Fruit fly (Drosophila melanogaster) ovary, adult (tissue): ENCODE results near the gene CG9331.

Experiments used
- CG17801 ChIP-seq: fragments of 200-800 bp; optimal IDR thresholded peaks from 2 replicates; lab custom pipeline; 2019; ENCODE audit warnings: missing biosample characterization, mild to moderate bottlenecking, missing genetic modification characterization, moderate library complexity; ENCODE audit not compliant: partially characterized antibody

The CG9331 gene

dm6 chr2L:20828701-20829100 lies 6.1 kb downstream of the CG9331 start:
- no peak for TF ChIP-seq CG17801 (GFP tag; lab: Kevin White, UChicago)

- TF ChIP-seq CG17801 (GFP tag; lab: Kevin White, UChicago) = no peak
Measured at dm6 chr2L:20829309-20829708, 6.7 kb downstream of the CG9331 start, which contains the start of gene CG31673. Gene CG31673, plus strand, starts transcription at chr2L:20829609.

- TF ChIP-seq CG17801 (GFP tag; lab: Kevin White, UChicago) = peak; percentile 26
Measured at dm6 chr2L:20829755-20830396, 7.2 kb downstream of the CG9331 start.

DNA sequence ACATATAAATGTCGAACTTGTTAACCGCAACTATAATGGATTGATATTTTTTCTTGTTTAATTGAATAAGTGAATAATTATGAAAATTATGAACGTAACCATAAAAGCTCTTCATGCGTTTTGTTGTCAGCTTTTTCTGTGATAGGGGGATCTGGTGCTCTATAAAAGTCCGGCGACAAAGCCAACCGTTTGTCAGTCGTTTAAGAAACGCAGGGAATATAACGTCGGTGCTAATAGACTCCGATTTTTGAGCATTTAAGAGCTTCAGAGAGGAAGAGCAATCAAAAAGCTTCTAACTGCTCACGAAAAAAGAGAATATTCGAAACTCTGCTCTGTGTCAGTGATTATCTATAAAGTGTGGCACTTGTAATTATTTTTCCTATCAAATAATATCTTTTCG lies 8.4 kb downstream of the CG9331 start, which contains the start of gene CG31674:
CG31674 (plus strand) TSS at position 203 of the 400 bp plus-strand sequence.
- TF ChIP-seq CG17801 (GFP tag; lab: Kevin White, UChicago) = peak; percentile 34

dm6 chr2L:20835501-20835900 lies 12.9 kb downstream of the CG9331 start, which contains the start of gene Oseg5:
Gene Oseg5, minus strand, starts transcription at chr2L:20835840.
- no peak for TF ChIP-seq CG17801 (GFP tag; lab: Kevin White, UChicago)

dm6 chr2L:20837885-20838284 lies 15.3 kb downstream of the CG9331 start, which contains the start of gene Spn38F:
Gene Spn38F, minus strand, starts transcription at chr2L:20837985.
- TF ChIP-seq CG17801 (GFP tag; lab: Kevin White, UChicago) = no peak

- no peak for TF ChIP-seq CG17801 (GFP tag; lab: Kevin White, UChicago)
Measured at dm6 chr2L:20840006-20840405, 17.4 kb downstream of the CG9331 start.

- TF ChIP-seq CG17801 (GFP tag; lab: Kevin White, UChicago) = no peak
Measured at dm6 chr2L:20840462-20841038, 17.9 kb downstream of the CG9331 start, which contains the start of gene CG31676. Gene CG31676, plus strand, starts transcription at chr2L:20840750.

dm6 chr2L:20844381-20844780 lies 21.8 kb downstream of the CG9331 start:
- no peak for TF ChIP-seq CG17801 (GFP tag; lab: Kevin White, UChicago)

dm6 chr2L:20849000-20849399 lies 26.4 kb downstream of the CG9331 start, which contains the start of gene CG14402:
Gene CG14402, plus strand, starts transcription at chr2L:20849300.
- no peak for TF ChIP-seq CG17801 (GFP tag; lab: Kevin White, UChicago)

- TF ChIP-seq CG17801 (GFP tag; lab: Kevin White, UChicago) = no peak
Measured at dm6 chr2L:20851592-20851991, 29.0 kb downstream of the CG9331 start.

DNA sequence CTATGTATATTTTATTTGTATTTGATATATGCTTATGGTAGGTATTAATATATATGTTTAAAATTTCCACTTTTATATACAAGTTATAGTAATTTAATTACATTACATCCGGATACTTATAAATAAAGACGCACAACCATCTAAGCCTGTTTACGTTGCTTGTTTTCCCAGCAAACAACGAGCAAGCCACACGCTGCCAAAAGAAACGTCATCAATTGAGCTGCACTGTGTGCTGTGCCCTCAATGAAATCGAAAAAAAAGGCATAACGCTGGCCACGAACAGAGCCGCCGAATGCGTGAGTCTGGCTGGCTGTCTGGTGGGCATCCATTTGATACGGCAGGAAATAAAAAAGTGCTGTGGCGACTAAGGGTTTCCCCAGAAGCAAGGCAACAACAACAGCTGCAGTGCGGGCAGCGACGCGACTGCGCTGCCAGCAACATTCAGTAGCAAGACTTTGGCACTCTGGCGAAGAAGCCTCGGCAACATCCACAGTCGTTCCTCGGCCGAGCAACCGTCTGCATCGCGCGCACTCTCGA lies 29.5 kb downstream of the CG9331 start, which contains the start of gene twit:
twit (plus strand) TSS at position 487 of the 537 bp plus-strand sequence.
- TF ChIP-seq CG17801 (GFP tag; lab: Kevin White, UChicago) = no peak

DNA sequence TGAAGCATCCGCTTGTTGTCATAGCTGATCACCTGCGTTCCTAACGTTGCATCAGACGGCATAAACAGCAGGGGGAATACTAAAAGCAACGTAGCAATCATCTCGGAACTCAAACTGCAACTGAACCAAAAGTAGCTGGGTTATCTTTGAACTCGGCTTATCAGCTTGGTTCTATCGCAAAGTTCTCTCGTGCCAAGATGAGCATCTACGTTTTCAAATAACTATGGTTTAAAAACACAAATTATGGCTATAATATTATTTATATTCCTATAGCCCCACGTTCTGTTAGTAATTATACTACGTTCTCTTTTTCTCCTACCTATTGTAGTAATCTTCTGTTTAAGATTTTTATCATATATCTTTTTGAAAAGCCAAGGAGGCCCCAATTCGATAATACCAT lies 35.2 kb downstream of the CG9331 start, which contains the start of gene CG14400:
CG14400 (minus strand) TSS at position 101 of the 400 bp plus-strand sequence.
- no peak for TF ChIP-seq CG17801 (GFP tag; lab: Kevin White, UChicago)

dm6 chr2L:20858371-20859340 lies 36.0 kb downstream of the CG9331 start, which contains the start of gene bero:
Gene bero, plus strand, starts transcription at chr2L:20858695.
- TF ChIP-seq CG17801 (GFP tag; lab: Kevin White, UChicago) = no peak
